Worm (Caenorhabditis elegans): ENCODE results near the gene gipc-1.

The gipc-1 gene

ce11 chrIII:4870478-4870877, at the start of gene gipc-1:
gipc-1 (plus strand) TSS chrIII:4870778.
- TF ChIP-seq gei-17 (GFP tag; optimal IDR thresholded peaks at IDR 0.05), result no peak
- TF ChIP-seq F37B4.10 (GFP tag; IDR thresholded peaks at IDR 0.05), result no peak
- TF ChIP-seq somi-1 (GFP tag; optimal IDR thresholded peaks at IDR 0.05), result no peak

ce11 chrIII:4822140-4822539, 48.4 kb upstream of the gipc-1 start, which contains the start of gene F26A1.8:
F26A1.8 (minus strand) TSS chrIII:4822240.
- TF ChIP-seq F10E7.11 (tag; optimal IDR thresholded peaks at IDR 0.05) (no peak), B0261.1 (tag; optimal IDR thresholded peaks at IDR 0.05) (no peak), B0019.2 (GFP tag; conservative IDR thresholded peaks at IDR 0.05) (no peak), xnd-1 (tag; optimal IDR thresholded peaks at IDR 0.05) (no peak), nhr-120 (GFP tag; IDR thresholded peaks at IDR 0.05) (no peak)

ce11 chrIII:4826606-4827005, 44.0 kb upstream of the gipc-1 start, which contains the start of gene F26A1.3:
F26A1.3 (plus strand) TSS chrIII:4826906.
- TF ChIP-seq hmg-20 (GFP tag; IDR thresholded peaks at IDR 0.05) (no peak), tbx-9 (tag; optimal IDR thresholded peaks at IDR 0.05; ENCODE audit: borderline replicate concordance) (no peak), hlh-12 (tag; optimal IDR thresholded peaks at IDR 0.05) (no peak), aptf-2 (GFP tag; conservative IDR thresholded peaks at IDR 0.05) (no peak), F23B12.7 (tag; optimal IDR thresholded peaks at IDR 0.05; ENCODE audit: insufficient read depth) (no peak), tlf-1 (GFP tag; optimal IDR thresholded peaks at IDR 0.05) (no peak)

ce11 chrIII:4829440-4829839, 41.1 kb upstream of the gipc-1 start, which contains the start of gene F26A1.9:
F26A1.9 (minus strand) TSS chrIII:4829540.
- TF ChIP-seq lin-35 (GFP tag; optimal IDR thresholded peaks at IDR 0.05) (no peak), rec-8 (tag; optimal IDR thresholded peaks at IDR 0.05) (no peak), dpff-1 (tag; optimal IDR thresholded peaks at IDR 0.05) (no peak), pha-4 (tag; optimal IDR thresholded peaks at IDR 0.05) (no peak), K12H6.12 (tag; optimal IDR thresholded peaks at IDR 0.05) (no peak), nfyb-1 (GFP tag; IDR thresholded peaks at IDR 0.05) (no peak), zfh-2 (GFP tag; conservative IDR thresholded peaks at IDR 0.05) (no peak), lag-1 (GFP tag; IDR thresholded peaks at IDR 0.05) (no peak)

- TF ChIP-seq snpc-1.1 (tag; optimal IDR thresholded peaks at IDR 0.05; ENCODE audit: insufficient read depth) (no peak), F57C9.4 (tag; optimal IDR thresholded peaks at IDR 0.05) (no peak)
These were observed 40.4 kb upstream of the gipc-1 start, which contains the start of gene nspd-9 for ce11 chrIII:4830207-4830606. nspd-9 (minus strand) TSS chrIII:4830307.

- no peak for TF ChIP-seq egl-44 (GFP tag; IDR thresholded peaks at IDR 0.05)
- TF ChIP-seq tbx-9 (tag; optimal IDR thresholded peaks at IDR 0.05; ENCODE audit: borderline replicate concordance), result no peak
- TF ChIP-seq lsl-1 (GFP tag; optimal IDR thresholded peaks at IDR 0.05), result no peak
- no peak for TF ChIP-seq nfya-2 (GFP tag; IDR thresholded peaks at IDR 0.05)
- no peak for TF ChIP-seq dox-1 (GFP tag; IDR thresholded peaks at IDR 0.05)
These were observed 33.1 kb upstream of the gipc-1 start, which contains the start of the genes acbp-7 and F26A1.19 for ce11 chrIII:4837429-4837828. acbp-7 (plus strand) TSS chrIII:4837729. F26A1.19 (plus strand) TSS chrIII:4837731.

ce11 chrIII:4842173-4842572, 28.4 kb upstream of the gipc-1 start, which contains the start of gene clec-156:
clec-156 (minus strand) TSS chrIII:4842273.
- TF ChIP-seq K11D2.4 (GFP tag; IDR thresholded peaks at IDR 0.05), result no peak
- TF ChIP-seq hmg-20 (GFP tag; IDR thresholded peaks at IDR 0.05), result no peak
- no peak for TF ChIP-seq nhr-27 (tag; optimal IDR thresholded peaks at IDR 0.05)
- TF ChIP-seq cebp-2 (GFP tag; IDR thresholded peaks at IDR 0.05), result no peak
- TF ChIP-seq lin-54 (GFP tag; optimal IDR thresholded peaks at IDR 0.05), result no peak
- TF ChIP-seq sea-2 (GFP tag; IDR thresholded peaks at IDR 0.05), result no peak

All from whole organism, young adult.